Worm (Caenorhabditis elegans): ENCODE measurements around the gene F44B9.2.

Gene F44B9.2

DNA sequence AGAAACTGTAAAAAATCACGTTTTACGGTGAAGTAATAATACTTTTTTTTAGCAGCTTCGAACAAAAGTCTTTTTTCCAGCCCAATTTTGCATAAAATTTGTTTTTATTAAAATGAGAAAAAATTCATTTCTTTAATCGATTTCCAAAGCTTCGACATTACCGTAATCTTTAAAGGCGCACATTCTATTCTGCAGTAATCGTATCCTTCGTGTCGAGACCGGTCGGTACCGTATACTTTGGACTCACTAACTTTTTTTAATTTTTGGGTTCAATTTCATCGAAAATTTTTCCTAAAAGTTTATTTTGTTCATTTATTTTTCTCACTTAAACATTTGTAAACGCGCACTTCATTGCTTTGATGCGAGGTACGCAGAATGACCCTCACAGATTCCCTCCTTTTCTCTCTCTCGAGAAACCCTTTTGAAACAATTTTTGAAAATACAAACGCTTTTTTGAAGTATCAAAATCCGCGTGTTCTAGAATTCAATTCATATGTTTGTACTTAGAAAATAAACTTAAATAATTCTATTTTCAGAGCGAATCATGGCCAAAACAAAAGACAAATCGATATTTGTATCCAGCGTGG lies 35.6 kb upstream of the F44B9.2 start, which contains the start of gene hrpk-2:
hrpk-2 (plus strand) TSS at position 537 of the 587 bp plus-strand sequence.
- no peak for TF ChIP-seq ceh-28 (tag; optimal IDR thresholded peaks at IDR 0.05)
- TF ChIP-seq skn-1 (tag; optimal IDR thresholded peaks at IDR 0.05): no peak
- TF ChIP-seq fkh-10 (GFP tag; optimal IDR thresholded peaks at IDR 0.05): no peak
- no peak for TF ChIP-seq jun-1 (tag; optimal IDR thresholded peaks at IDR 0.05)
- no peak for TF ChIP-seq unc-39 (tag; optimal IDR thresholded peaks at IDR 0.05)
- no peak for TF ChIP-seq nhr-237 (tag; optimal IDR thresholded peaks at IDR 0.05)
- TF ChIP-seq unc-62 (GFP tag; optimal IDR thresholded peaks at IDR 0.05): no peak
- TF ChIP-seq elt-3 (tag; optimal IDR thresholded peaks at IDR 0.05): no peak
- no peak for TF ChIP-seq mdl-1 (tag; optimal IDR thresholded peaks at IDR 0.05)
- TF ChIP-seq sea-2 (GFP tag; optimal IDR thresholded peaks at IDR 0.05): no peak

DNA sequence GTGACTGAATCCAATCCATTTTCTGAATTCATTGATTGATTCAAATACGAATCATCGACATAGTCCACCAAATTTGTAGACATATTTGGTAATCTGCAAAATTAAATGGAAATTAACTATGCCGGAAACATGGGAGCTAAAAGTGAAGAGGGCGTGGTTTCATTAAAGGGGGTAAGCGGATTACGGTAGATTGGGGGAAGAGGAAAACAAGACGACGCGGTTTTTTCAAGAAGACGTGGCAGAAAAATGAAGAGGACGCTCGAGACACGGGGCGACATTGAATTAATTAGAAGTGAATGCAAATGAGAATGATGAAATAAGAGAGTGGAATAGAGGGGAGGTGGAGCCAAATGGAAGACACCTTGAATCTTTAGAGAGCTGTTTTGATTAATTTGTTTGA lies 25.9 kb upstream of the F44B9.2 start, which contains the start of gene npr-17:
npr-17 (minus strand) TSS at position 101 of the 400 bp plus-strand sequence.
- TF ChIP-seq pha-4 (tag; optimal IDR thresholded peaks at IDR 0.05) (no peak), ama-1 (optimal IDR thresholded peaks at IDR 0.05) (no peak), aly-2 (tag; optimal IDR thresholded peaks at IDR 0.05) (no peak), unc-39 (tag; optimal IDR thresholded peaks at IDR 0.05) (no peak), mml-1 (tag; optimal IDR thresholded peaks at IDR 0.05) (no peak), nhr-23 (tag; optimal IDR thresholded peaks at IDR 0.05) (no peak), fos-1 (tag; optimal IDR thresholded peaks at IDR 0.05) (no peak), lsy-12 (tag; optimal IDR thresholded peaks at IDR 0.05) (no peak), zag-1 (tag; optimal IDR thresholded peaks at IDR 0.05) (no peak), R02D3.7 (tag; optimal IDR thresholded peaks at IDR 0.05) (no peak), nhr-28 (tag; optimal IDR thresholded peaks at IDR 0.05) (no peak), ceh-82 (tag; optimal IDR thresholded peaks at IDR 0.05) (no peak), nhr-67 (tag; optimal IDR thresholded peaks at IDR 0.05) (no peak), fkh-2 (tag; optimal IDR thresholded peaks at IDR 0.05) (no peak), ceh-28 (tag; optimal IDR thresholded peaks at IDR 0.05) (no peak), nhr-25 (tag; optimal IDR thresholded peaks at IDR 0.05) (no peak), pqm-1 (tag; optimal IDR thresholded peaks at IDR 0.05) (no peak), elt-3 (tag; optimal IDR thresholded peaks at IDR 0.05) (no peak)

DNA sequence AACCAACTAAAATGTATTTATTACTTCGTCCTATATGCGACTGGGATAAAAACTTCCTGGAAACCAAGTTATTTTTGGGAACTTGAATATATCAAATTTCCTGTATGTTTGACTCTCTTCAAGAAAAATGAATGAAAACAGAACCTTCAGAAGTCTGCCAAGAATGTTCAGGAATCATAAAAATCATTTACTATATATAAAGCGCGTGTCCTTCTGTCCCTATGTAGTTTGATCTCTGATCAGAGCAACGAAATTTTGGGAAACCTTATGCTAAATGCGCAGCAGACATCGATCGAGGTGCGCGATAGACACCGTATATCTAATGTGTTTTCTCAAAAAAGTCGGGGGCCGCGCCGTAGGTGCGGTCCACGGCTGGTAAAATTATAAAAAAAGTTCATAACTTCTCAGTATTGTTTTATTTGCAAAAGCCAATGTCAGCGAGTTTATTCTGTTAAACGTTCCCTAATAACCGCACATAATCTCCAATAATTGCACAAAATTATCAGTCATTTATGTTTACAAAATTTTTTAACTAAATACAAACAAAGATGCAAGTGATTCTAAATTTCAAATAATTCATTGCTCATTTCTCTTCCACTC lies 24.7 kb upstream of the F44B9.2 start:
- TF ChIP-seq lin-39 (tag; optimal IDR thresholded peaks at IDR 0.05) (no peak), ztf-11 (tag; optimal IDR thresholded peaks at IDR 0.05) (no peak), unc-62 (GFP tag; optimal IDR thresholded peaks at IDR 0.05) (no peak), mml-1 (tag; optimal IDR thresholded peaks at IDR 0.05) (no peak)

DNA sequence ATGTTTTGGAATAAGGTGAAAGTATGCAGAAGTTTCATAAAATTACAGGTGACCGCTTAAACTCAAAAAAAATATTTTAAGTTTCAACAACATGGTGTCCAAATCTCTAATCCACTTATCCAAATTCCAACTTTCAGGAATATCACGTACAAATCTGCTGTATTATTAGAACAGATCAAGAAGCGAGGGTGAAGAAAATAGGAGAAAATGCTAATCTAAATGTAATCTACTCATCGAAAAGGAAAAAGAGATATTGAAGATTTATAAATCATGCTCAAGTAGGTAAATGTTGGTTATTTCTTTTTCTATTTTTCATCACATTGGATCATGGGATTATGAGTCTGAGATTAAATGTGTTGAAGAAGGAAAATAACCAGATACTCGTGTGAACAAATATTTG lies 20.7 kb upstream of the F44B9.2 start:
- TF ChIP-seq nhr-28 (tag; optimal IDR thresholded peaks at IDR 0.05) (no peak), ceh-28 (tag; optimal IDR thresholded peaks at IDR 0.05) (no peak), nhr-76 (tag; optimal IDR thresholded peaks at IDR 0.05) (no peak), mml-1 (tag; optimal IDR thresholded peaks at IDR 0.05) (no peak)

DNA sequence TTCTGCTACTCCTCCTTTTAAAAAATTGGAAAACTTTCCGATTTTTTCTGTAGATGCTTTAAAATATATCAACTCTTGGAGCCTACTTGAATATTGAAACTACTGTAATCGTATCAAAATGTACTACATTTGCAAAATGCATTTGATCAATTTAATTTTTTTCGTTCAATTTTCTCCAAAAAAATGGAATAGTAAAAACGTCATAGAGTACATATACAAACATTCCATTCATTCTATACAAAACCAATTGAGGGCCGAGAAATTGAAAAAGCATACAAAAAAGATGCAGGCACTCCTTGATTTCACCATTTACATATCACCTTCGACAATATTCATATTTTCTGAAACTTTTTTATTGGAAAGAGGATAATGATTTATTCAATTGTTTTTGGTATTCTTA lies 18.2 kb upstream of the F44B9.2 start, which contains the start of gene C06G4.6:
C06G4.6 (plus strand) TSS at position 301 of the 400 bp plus-strand sequence.
- TF ChIP-seq ztf-11 (tag; optimal IDR thresholded peaks at IDR 0.05) (no peak), mdl-1 (tag; optimal IDR thresholded peaks at IDR 0.05) (no peak), fos-1 (tag; optimal IDR thresholded peaks at IDR 0.05) (no peak), ama-1 (optimal IDR thresholded peaks at IDR 0.05) (no peak), fkh-10 (GFP tag; optimal IDR thresholded peaks at IDR 0.05) (no peak), ceh-16 (tag; optimal IDR thresholded peaks at IDR 0.05) (no peak), snpc-4 (tag; optimal IDR thresholded peaks at IDR 0.05) (no peak), fkh-2 (tag; optimal IDR thresholded peaks at IDR 0.05) (no peak), ceh-28 (tag; optimal IDR thresholded peaks at IDR 0.05) (no peak), ceh-82 (tag; optimal IDR thresholded peaks at IDR 0.05) (no peak), nfya-1 (tag; optimal IDR thresholded peaks at IDR 0.05; ENCODE audit: insufficient read depth) (no peak), nhr-76 (tag; optimal IDR thresholded peaks at IDR 0.05) (no peak), egl-5 (tag; optimal IDR thresholded peaks at IDR 0.05) (no peak), tbx-2 (tag; optimal IDR thresholded peaks at IDR 0.05) (no peak), nhr-67 (tag; optimal IDR thresholded peaks at IDR 0.05) (no peak)

All from whole organism, L3 larva.